Worm (Caenorhabditis elegans): Measurements from ENCODE around the gene C44B11.4.

DNA sequence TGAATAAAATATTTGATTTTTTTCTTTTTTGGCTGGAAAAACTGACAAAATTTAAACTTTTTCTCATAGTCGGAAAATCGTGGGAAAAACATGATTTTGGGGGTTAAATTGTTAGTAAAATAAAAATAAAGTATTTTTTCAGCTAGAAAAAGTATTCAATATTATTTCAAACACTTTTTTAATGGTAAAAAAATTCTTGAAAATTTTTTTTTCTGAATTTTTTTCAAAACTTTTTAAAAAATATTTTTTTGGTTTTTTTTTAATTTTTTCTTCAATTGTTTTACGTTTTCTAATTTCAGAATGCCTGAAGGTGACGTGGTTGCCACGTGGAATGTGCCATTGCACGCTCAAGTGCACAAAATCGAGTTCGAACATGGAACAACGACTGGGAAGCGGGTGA lies 11.4 kb upstream of the C44B11.4 start, which contains the start of gene C44B11.1:
- TF ChIP-seq unc-3 (GFP tag; conservative IDR thresholded peaks at IDR 0.05) (no peak), unc-3 (tag; optimal IDR thresholded peaks at IDR 0.05) (no peak), unc-42 (tag; optimal IDR thresholded peaks at IDR 0.05) (no peak), hlh-30 (tag; optimal IDR thresholded peaks at IDR 0.05; ENCODE audit: insufficient read depth) (no peak), pqm-1 (tag; optimal IDR thresholded peaks at IDR 0.05) (no peak), T23F11.4 (GFP tag; optimal IDR thresholded peaks at IDR 0.05) (no peak), ztf-16 (tag; optimal IDR thresholded peaks at IDR 0.05) (no peak), hlh-13 (GFP tag; optimal IDR thresholded peaks at IDR 0.05) (no peak), ama-1 (optimal IDR thresholded peaks at IDR 0.05) (no peak), dmd-4 (tag; optimal IDR thresholded peaks at IDR 0.05; ENCODE audit: borderline replicate concordance) (no peak), hlh-8 (tag; optimal IDR thresholded peaks at IDR 0.05) (no peak), fkh-10 (GFP tag; optimal IDR thresholded peaks at IDR 0.05) (no peak)

Data from whole organism, late embryonic.